Worm (Caenorhabditis elegans): ENCODE data around the gene vha-1.

DNA sequence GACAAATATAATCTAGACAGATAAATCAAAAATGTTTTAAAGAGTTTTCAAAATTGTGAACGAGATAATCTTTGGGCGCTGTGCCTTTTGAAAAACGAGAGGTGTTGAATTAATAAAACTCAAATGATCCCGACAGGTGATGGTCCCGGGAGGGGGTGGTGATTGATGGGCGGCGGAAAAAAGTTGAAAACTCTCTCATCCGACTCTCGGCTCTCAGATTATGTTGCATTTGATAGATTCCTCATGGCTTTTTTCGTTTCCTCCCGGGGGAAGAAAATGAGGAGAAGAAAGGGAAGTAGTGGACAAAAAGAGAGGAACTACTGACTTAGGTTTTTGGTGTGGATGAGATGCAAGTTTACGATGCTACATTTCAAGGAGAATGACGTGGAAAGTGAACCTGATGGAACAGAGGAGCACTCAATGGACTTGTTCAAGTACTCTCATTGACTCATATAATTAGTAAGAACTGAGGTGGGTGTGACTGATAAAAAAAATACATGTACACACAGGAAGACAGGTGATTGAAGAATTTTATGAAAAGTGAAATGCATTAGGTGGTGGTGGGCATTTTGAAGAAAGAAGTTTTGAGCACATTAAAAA, 49.6 kb upstream of the vha-1 start:
- TF ChIP-seq snpc-4 (tag; optimal IDR thresholded peaks at IDR 0.05), result no peak
- no peak for TF ChIP-seq elt-3 (tag; optimal IDR thresholded peaks at IDR 0.05)
- no peak for TF ChIP-seq nhr-11 (tag; optimal IDR thresholded peaks at IDR 0.05)
- no peak for TF ChIP-seq sea-2 (GFP tag; optimal IDR thresholded peaks at IDR 0.05)
- TF ChIP-seq nhr-67 (tag; optimal IDR thresholded peaks at IDR 0.05), result no peak
- TF ChIP-seq fkh-10 (GFP tag; optimal IDR thresholded peaks at IDR 0.05), result no peak
- no peak for TF ChIP-seq nhr-76 (tag; optimal IDR thresholded peaks at IDR 0.05)
- no peak for TF ChIP-seq ztf-4 (tag; optimal IDR thresholded peaks at IDR 0.05)
- TF ChIP-seq zag-1 (tag; optimal IDR thresholded peaks at IDR 0.05), result no peak
- TF ChIP-seq ceh-28 (tag; optimal IDR thresholded peaks at IDR 0.05), result no peak
- TF ChIP-seq tbx-2 (tag; optimal IDR thresholded peaks at IDR 0.05), result no peak
- TF ChIP-seq nhr-23 (tag; optimal IDR thresholded peaks at IDR 0.05), result no peak
